Fruit fly (Drosophila melanogaster) whole organism, prepupa: Measurements from ENCODE around the gene ND-B14.5A.

Experiments
- Blimp-1 ChIP-seq: fragments of 200-800 bp; sonication (Bioruptor generic); optimal IDR thresholded peaks from 3 replicates; lab custom pipeline; 2017; ENCODE audit warnings: missing biosample characterization, missing genetic modification characterization, mild to moderate bottlenecking, moderate library complexity, missing genetic modification reagents
- CG10631 ChIP-seq: fragments of 200-800 bp; sonication (Bioruptor generic); optimal IDR thresholded peaks from 2 replicates; lab custom pipeline; 2016; ENCODE audit warnings: missing biosample characterization, missing genetic modification characterization
- CG10669 ChIP-seq: fragments of 200-800 bp; sonication (Bioruptor generic); optimal IDR thresholded peaks from 3 replicates; lab custom pipeline; 2018; ENCODE audit warnings: missing biosample characterization, mild to moderate bottlenecking, missing genetic modification characterization, moderate library complexity
- CG11294 ChIP-seq: fragments of 200-800 bp; sonication (Bioruptor generic); IDR thresholded peaks from 2 replicates; pipeline ENCODE4 v1.3.6; 2022; ENCODE audit warnings: missing biosample characterization, missing genetic modification characterization
- CG11902 ChIP-seq: fragments of 200-800 bp; sonication (Bioruptor generic); optimal IDR thresholded peaks from 3 replicates; lab custom pipeline; 2016; ENCODE audit warnings: missing biosample characterization, missing genetic modification characterization
- CG15336 ChIP-seq: fragments of 200-800 bp; sonication (Bioruptor generic); IDR thresholded peaks from 2 replicates; pipeline ENCODE4 v1.3.6; 2022; ENCODE audit warnings: missing biosample characterization, missing genetic modification characterization
- CG1621 ChIP-seq: fragments of 200-800 bp; sonication (Bioruptor generic); optimal IDR thresholded peaks from 3 replicates; lab custom pipeline; 2018; ENCODE audit warnings: missing biosample characterization, mild to moderate bottlenecking, missing genetic modification characterization
- CG3032 ChIP-seq: fragments of 200-800 bp; optimal IDR thresholded peaks from 2 replicates; lab custom pipeline; 2019; ENCODE audit warnings: missing biosample characterization, mild to moderate bottlenecking, missing genetic modification characterization, moderate library complexity
- CG31627 ChIP-seq: fragments of 200-800 bp; sonication (Bioruptor generic); optimal IDR thresholded peaks from 3 replicates; lab custom pipeline; 2016; ENCODE audit warnings: missing biosample characterization, missing genetic modification characterization
- CG32006 ChIP-seq: fragments of 200-800 bp; sonication (Bioruptor generic); optimal IDR thresholded peaks from 3 replicates; lab custom pipeline; 2017; ENCODE audit warnings: missing biosample characterization, mild to moderate bottlenecking, missing genetic modification characterization
- CG34406 ChIP-seq: fragments of 200-800 bp; sonication (Bioruptor generic); optimal IDR thresholded peaks from 3 replicates; lab custom pipeline; 2016; ENCODE audit warnings: missing biosample characterization, missing genetic modification characterization
- CG4318 ChIP-seq: fragments of 200-800 bp; sonication (Bioruptor generic); optimal IDR thresholded peaks from 3 replicates; lab custom pipeline; 2017; ENCODE audit warnings: missing biosample characterization, mild to moderate bottlenecking, missing genetic modification characterization
- CG6276 ChIP-seq: fragments of 200-800 bp; sonication (Bioruptor generic); optimal IDR thresholded peaks from 2 replicates; lab custom pipeline; 2017; ENCODE audit warnings: missing biosample characterization, mild to moderate bottlenecking, missing genetic modification characterization
- CG6808 ChIP-seq: fragments of 200-800 bp; sonication (Bioruptor generic); optimal IDR thresholded peaks from 3 replicates; lab custom pipeline; 2017; ENCODE audit warnings: missing biosample characterization, missing genetic modification characterization, mild to moderate bottlenecking, moderate library complexity, missing genetic modification reagents
- CG6854 ChIP-seq: fragments of 200-800 bp; sonication (Bioruptor generic); optimal IDR thresholded peaks from 2 replicates; lab custom pipeline; 2017; ENCODE audit warnings: missing biosample characterization, mild to moderate bottlenecking, missing genetic modification characterization
- Eip75B ChIP-seq: fragments of 200-800 bp; sonication (Bioruptor generic); optimal IDR thresholded peaks from 3 replicates; lab custom pipeline; 2016; ENCODE audit warnings: missing biosample characterization, missing genetic modification characterization
- Eip78C ChIP-seq: fragments of 200-800 bp; sonication (Bioruptor generic); peaks from one replicate; lab custom pipeline; 2016; ENCODE audit warnings: missing biosample characterization, missing genetic modification characterization
- Eip93F ChIP-seq: fragments of 200-800 bp; sonication (Bioruptor generic); optimal IDR thresholded peaks from 2 replicates; lab custom pipeline; 2016; ENCODE audit warnings: missing biosample characterization, mild to moderate bottlenecking, missing genetic modification characterization
- Ets21C ChIP-seq: fragments of 200-800 bp; sonication (Bioruptor generic); optimal IDR thresholded peaks from 3 replicates; lab custom pipeline; 2016; ENCODE audit warnings: missing biosample characterization, missing genetic modification characterization
- Gug ChIP-seq: fragments of 200-800 bp; sonication (Bioruptor generic); IDR thresholded peaks from 2 replicates; pipeline ENCODE4 v1.3.6; 2022; ENCODE audit warnings: missing biosample characterization, missing genetic modification characterization
- Hr38 ChIP-seq: sonication (Bioruptor generic); optimal IDR thresholded peaks from 2 replicates; lab custom pipeline; 2016; ENCODE audit warnings: missing biosample characterization, missing genetic modification characterization
- Hr39 ChIP-seq: fragments of 200-800 bp; sonication (Bioruptor generic); optimal IDR thresholded peaks from 2 replicates; lab custom pipeline; 2016; ENCODE audit warnings: missing biosample characterization, missing genetic modification characterization
- Hr4 ChIP-seq: fragments of 200-800 bp; sonication (Bioruptor generic); optimal IDR thresholded peaks from 3 replicates; lab custom pipeline; 2016; ENCODE audit warnings: missing biosample characterization, missing genetic modification characterization
- Lpt ChIP-seq: fragments of 200-800 bp; sonication (Bioruptor generic); optimal IDR thresholded peaks from 3 replicates; lab custom pipeline; 2016; ENCODE audit warnings: missing biosample characterization, missing genetic modification characterization
- OdsH ChIP-seq: fragments of 200-800 bp; sonication (Bioruptor generic); optimal IDR thresholded peaks from 3 replicates; lab custom pipeline; 2016; ENCODE audit warnings: missing biosample characterization, missing genetic modification characterization
- Smox ChIP-seq: fragments of 200-800 bp; sonication (Bioruptor generic); optimal IDR thresholded peaks from 3 replicates; lab custom pipeline; 2016; ENCODE audit warnings: missing biosample characterization, missing genetic modification characterization
- Sox14 ChIP-seq: fragments of 200-800 bp; sonication (Bioruptor generic); optimal IDR thresholded peaks from 3 replicates; lab custom pipeline; 2016; ENCODE audit warnings: missing biosample characterization, missing genetic modification characterization
- achi ChIP-seq: fragments of 200-800 bp; sonication (Bioruptor generic); optimal IDR thresholded peaks from 3 replicates; lab custom pipeline; 2016; ENCODE audit warnings: missing biosample characterization, missing genetic modification characterization
- dac ChIP-seq: fragments of 200-800 bp; sonication (Bioruptor generic); optimal IDR thresholded peaks from 2 replicates; lab custom pipeline; 2017; ENCODE audit warnings: missing biosample characterization, mild to moderate bottlenecking, missing genetic modification characterization
- dsx ChIP-seq: fragments of 200-800 bp; optimal IDR thresholded peaks from 3 replicates; lab custom pipeline; 2019; ENCODE audit warnings: missing biosample characterization, mild to moderate bottlenecking, missing genetic modification characterization, moderate library complexity; ENCODE audit not compliant: poor library complexity, severe bottlenecking
- eg ChIP-seq: fragments of 200-800 bp; sonication (Bioruptor generic); IDR thresholded peaks from 3 replicates; pipeline ENCODE4 v1.3.6; 2022; ENCODE audit warnings: missing biosample characterization, missing genetic modification characterization
- esn ChIP-seq: fragments of 200-800 bp; sonication (Bioruptor generic); optimal IDR thresholded peaks from 2 replicates; lab custom pipeline; 2016; ENCODE audit warnings: missing biosample characterization, mild to moderate bottlenecking, missing genetic modification characterization, moderate library complexity
- fd59A ChIP-seq: fragments of 200-800 bp; sonication (Bioruptor generic); optimal IDR thresholded peaks from 2 replicates; lab custom pipeline; 2017; ENCODE audit warnings: missing biosample characterization, mild to moderate bottlenecking, missing genetic modification characterization, missing genetic modification reagents
- fkh ChIP-seq: fragments of 200-800 bp; sonication (Bioruptor generic); optimal IDR thresholded peaks from 3 replicates; lab custom pipeline; 2017; ENCODE audit warnings: missing biosample characterization, mild to moderate bottlenecking, missing genetic modification characterization, moderate library complexity
- net ChIP-seq: fragments of 200-800 bp; sonication (Bioruptor generic); optimal IDR thresholded peaks from 3 replicates; lab custom pipeline; 2016; ENCODE audit warnings: missing biosample characterization, missing genetic modification characterization
- spab ChIP-seq: fragments of 200-800 bp; sonication (Bioruptor generic); optimal IDR thresholded peaks from 2 replicates; lab custom pipeline; 2017; ENCODE audit warnings: missing biosample characterization, mild to moderate bottlenecking, missing genetic modification characterization, missing genetic modification reagents
- svp ChIP-seq: fragments of 200-800 bp; sonication (Bioruptor generic); peaks from one replicate; lab custom pipeline; 2016; ENCODE audit warnings: missing biosample characterization, missing genetic modification characterization
- topi ChIP-seq: fragments of 200-800 bp; sonication (Bioruptor generic); optimal IDR thresholded peaks from 3 replicates; lab custom pipeline; 2016; ENCODE audit warnings: missing biosample characterization, missing genetic modification characterization
- vri ChIP-seq: fragments of 200-800 bp; sonication (Bioruptor generic); optimal IDR thresholded peaks from 3 replicates; lab custom pipeline; 2016; ENCODE audit warnings: missing biosample characterization, mild to moderate bottlenecking, missing genetic modification characterization

The ND-B14.5A gene

dm6 chrX:2196086-2196732, 23.9 kb downstream of the ND-B14.5A start (continued):
- TF ChIP-seq fd59A (no peak), spab (no peak), esn (peak; percentile 56), dac (GFP tag; lab: Kevin White, UChicago) (no peak), CG15336 (GFP tag; lab: Robert Waterston, UW) (peak; percentile 49), CG10669 (peak; percentile 31), net (peak; percentile 30), dsx (GFP tag; lab: Kevin White, UChicago) (no peak), CG34406 (GFP tag; lab: Kevin White, UChicago) (peak; percentile 32), Hr38 (GFP tag; lab: Kevin White, UChicago) (no peak), Ets21C (peak; percentile 19), CG10631 (GFP tag; lab: Kevin White, UChicago) (peak; percentile 22), Smox (GFP tag; lab: Kevin White, UChicago) (peak; percentile 51), CG6276 (peak; percentile 1), CG32006 (GFP tag; lab: Kevin White, UChicago) (peak; percentile 35), Hr39 (GFP tag; lab: Kevin White, UChicago) (peak; percentile 70), CG1621 (tag; lab: Kevin White, UChicago) (no peak), Eip75B (GFP tag; lab: Kevin White, UChicago) (peak; percentile 8), CG3032 (tag; lab: Kevin White, UChicago) (peak; percentile 8), CG6854 (GFP tag; lab: Kevin White, UChicago) (no peak)
- TF ChIP-seq, all 60 proteins: peak for 41

- TF ChIP-seq Lpt (GFP tag; lab: Kevin White, UChicago) (no peak), CG15336 (GFP tag; lab: Robert Waterston, UW) (no peak), net (no peak), achi (no peak), Hr4 (GFP tag; lab: Kevin White, UChicago) (no peak), CG31627 (peak; percentile 3), eg (GFP tag; lab: Robert Waterston, UW) (no peak), CG32006 (GFP tag; lab: Kevin White, UChicago) (no peak), OdsH (GFP tag; lab: Kevin White, UChicago) (no peak), Eip93F (GFP tag; lab: Kevin White, UChicago) (peak; percentile 54), CG10631 (GFP tag; lab: Kevin White, UChicago) (no peak), CG4318 (GFP tag; lab: Kevin White, UChicago) (no peak), Gug (no peak), esn (peak; percentile 28), topi (GFP tag; lab: Kevin White, UChicago) (peak; percentile 22), CG6854 (GFP tag; lab: Kevin White, UChicago) (no peak), CG11294 (no peak), CG3032 (tag; lab: Kevin White, UChicago) (no peak), Sox14 (GFP tag; lab: Kevin White, UChicago) (peak; percentile 68), Eip78C (GFP tag; lab: Kevin White, UChicago) (peak; percentile 67), svp (GFP tag; lab: Kevin White, UChicago) (peak; percentile 98), vri (peak; percentile 80), Hr38 (GFP tag; lab: Kevin White, UChicago) (no peak), fkh (GFP tag; lab: Kevin White, UChicago) (no peak), CG11902 (GFP tag; lab: Kevin White, UChicago) (no peak), CG6808 (GFP tag; lab: Kevin White, UChicago) (no peak), Eip75B (GFP tag; lab: Kevin White, UChicago) (no peak), CG34406 (GFP tag; lab: Kevin White, UChicago) (no peak), Blimp-1 (no peak)
These were observed 25.3 kb downstream of the ND-B14.5A start for dm6 chrX:2197414-2198271.
